Fruit fly (Drosophila melanogaster) whole organism, pupa: Measurements from ENCODE around the gene Mcad.

ENCODE experiments used
- CG15710 ChIP-seq: fragments of 200-800 bp; sonication (Bioruptor generic); optimal IDR thresholded peaks from 2 replicates; lab custom pipeline; 2018; ENCODE audit warnings: missing biosample characterization, mild to moderate bottlenecking, missing genetic modification characterization, moderate library complexity
- CG17806 ChIP-seq: fragments of 200-800 bp; sonication (Bioruptor generic); optimal IDR thresholded peaks from 2 replicates; lab custom pipeline; 2018; ENCODE audit warnings: missing biosample characterization, mild to moderate bottlenecking, missing genetic modification characterization, moderate library complexity
- CG32121 ChIP-seq: fragments of 200-800 bp; sonication (Bioruptor generic); IDR thresholded peaks from 2 replicates; pipeline ENCODE4 v1.3.6; 2022; ENCODE audit warnings: missing biosample characterization, missing genetic modification characterization
- Snoo ChIP-seq: fragments of 200-800 bp; sonication (Bioruptor generic); optimal IDR thresholded peaks from 3 replicates; lab custom pipeline; 2017; ENCODE audit warnings: missing biosample characterization, mild to moderate bottlenecking, missing genetic modification characterization, inconsistent platforms
- gl ChIP-seq: fragments of 200-800 bp; sonication (Bioruptor generic); optimal IDR thresholded peaks from 2 replicates; lab custom pipeline; 2018; ENCODE audit warnings: missing biosample characterization, mild to moderate bottlenecking, missing genetic modification characterization
- rn ChIP-seq: fragments of 200-800 bp; sonication (Bioruptor generic); IDR thresholded peaks from 2 replicates; pipeline ENCODE4 v1.3.6; 2022; ENCODE audit warnings: missing biosample characterization, missing genetic modification characterization

dm6 chr3L:7714301-7714946 is 4.7 kb upstream of the Mcad start:
- TF ChIP-seq Snoo (no peak), gl (tag; lab: Kevin White, UChicago) (no peak), rn (no peak), CG17806 (tag; lab: Kevin White, UChicago) (no peak), CG15710 (tag; lab: Kevin White, UChicago) (no peak), CG32121 (GFP tag; lab: Robert Waterston, UW) (no peak)
